Worm (Caenorhabditis elegans) whole organism, L4 larva: Measurements from ENCODE around the gene str-255.

Experiments used
- mxl-2 ChIP-seq: fragments of 200-800 bp; sonication (Bioruptor generic); conservative IDR thresholded peaks from 2 replicates; pipeline ENCODE4 v1.3.6; 2022; ENCODE audit warnings: missing genetic modification reagents, missing genetic modification characterization, missing compliant biosample characterization
- nhr-237 ChIP-seq: sonication (generic microtip); optimal IDR thresholded peaks from 2 replicates; lab custom pipeline; 2017; ENCODE audit warnings: missing biosample characterization, missing genetic modification characterization
- nhr-28 ChIP-seq: fragments of 150-350 bp; optimal IDR thresholded peaks from 2 replicates; lab custom pipeline; 2014; ENCODE audit warnings: missing biosample characterization, missing genetic modification characterization
- nhr-76 ChIP-seq: fragments of 150-350 bp; optimal IDR thresholded peaks from 2 replicates; lab custom pipeline; 2014; ENCODE audit warnings: missing biosample characterization, missing genetic modification characterization

DNA sequence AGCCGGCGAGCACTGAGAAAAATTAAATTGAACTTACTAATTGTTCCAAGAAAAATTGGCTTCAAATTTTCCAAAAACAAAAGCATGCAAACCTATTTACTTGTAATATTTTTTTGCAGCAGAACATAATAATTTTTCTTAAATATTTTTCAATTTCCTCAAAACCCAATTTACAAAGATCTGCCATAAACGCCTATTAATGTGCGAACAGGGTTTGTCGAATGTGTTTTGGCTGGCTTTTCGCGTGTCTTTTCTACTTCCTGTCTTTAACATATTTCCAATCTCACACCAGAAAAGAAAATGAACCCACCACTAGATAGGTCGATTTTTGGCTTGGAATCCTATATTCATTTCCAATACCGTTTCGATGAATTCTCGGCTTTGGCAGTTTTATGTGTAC is 11.6 kb upstream of the str-255 start, which contains the start of gene C45H4.18:
- TF ChIP-seq nhr-28 (tag; lab: Kevin White, UChicago) (no peak), nhr-76 (tag; lab: Kevin White, UChicago) (no peak), nhr-237 (tag; lab: Kevin White, UChicago) (no peak), mxl-2 (GFP tag; lab: Robert Waterston, UW) (no peak)
